Fruit fly (Drosophila melanogaster) whole organism, embryonic: Measurements from ENCODE around the gene Fst.

Experiments used
- ATbp ChIP-seq: fragments of 200-800 bp; sonication (Bioruptor generic); optimal IDR thresholded peaks from 2 replicates; lab custom pipeline; 2017; ENCODE audit warnings: missing biosample characterization, mild to moderate bottlenecking, missing genetic modification characterization, missing genetic modification reagents
- Atf-2 ChIP-seq: fragments of 200-800 bp; sonication (Bioruptor generic); optimal IDR thresholded peaks from 2 replicates; lab custom pipeline; 2016; ENCODE audit warnings: missing biosample characterization, missing genetic modification characterization
- BEAF-32 ChIP-seq: fragments of 200-800 bp; sonication (Bioruptor generic); optimal IDR thresholded peaks from 3 replicates; lab custom pipeline; 2017; ENCODE audit warnings: missing biosample characterization, missing genetic modification characterization, mild to moderate bottlenecking, moderate library complexity, missing genetic modification reagents
- Bteb2 ChIP-seq: fragments of 200-800 bp; sonication (Bioruptor generic); optimal IDR thresholded peaks from 2 replicates; lab custom pipeline; 2016; ENCODE audit warnings: missing biosample characterization, missing genetic modification characterization
- CG10431 ChIP-seq: fragments of 200-800 bp; sonication (Bioruptor generic); optimal IDR thresholded peaks from 3 replicates; lab custom pipeline; 2018; ENCODE audit warnings: missing biosample characterization, mild to moderate bottlenecking, missing genetic modification characterization
- CG11560 ChIP-seq: fragments of 200-800 bp; sonication (Bioruptor generic); IDR thresholded peaks from 3 replicates; pipeline ENCODE4 v1.3.6; 2022; ENCODE audit warnings: missing biosample characterization, missing genetic modification characterization
- CG11723 ChIP-seq: fragments of 200-800 bp; sonication (Bioruptor generic); optimal IDR thresholded peaks from 2 replicates; lab custom pipeline; 2017; ENCODE audit warnings: missing biosample characterization, mild to moderate bottlenecking, missing genetic modification characterization
- CG14667 ChIP-seq: fragments of 200-800 bp; sonication (Bioruptor generic); IDR thresholded peaks from 2 replicates; pipeline ENCODE4 v1.3.6; 2022; ENCODE audit warnings: missing biosample characterization, missing genetic modification characterization
- CG1603 ChIP-seq: fragments of 200-800 bp; sonication (Bioruptor generic); optimal IDR thresholded peaks from 2 replicates; lab custom pipeline; 2019; ENCODE audit warnings: missing biosample characterization, mild to moderate bottlenecking, missing genetic modification characterization, moderate library complexity
- CG16813 ChIP-seq: fragments of 200-800 bp; sonication (Bioruptor generic); IDR thresholded peaks from 3 replicates; pipeline ENCODE4 v1.3.6; 2022; ENCODE audit warnings: missing biosample characterization, missing genetic modification characterization; ENCODE audit not compliant: partially characterized antibody
- CG17186 ChIP-seq: fragments of 200-800 bp; sonication (Bioruptor generic); optimal IDR thresholded peaks from 3 replicates; lab custom pipeline; 2017; ENCODE audit warnings: missing biosample characterization, missing genetic modification reagents, missing genetic modification characterization
- CG17612 ChIP-seq: fragments of 200-800 bp; sonication (Bioruptor generic); IDR thresholded peaks from 2 replicates; pipeline ENCODE4 v1.3.6; 2022; ENCODE audit warnings: missing biosample characterization, missing genetic modification characterization
- CG2116 ChIP-seq: fragments of 200-800 bp; sonication (Bioruptor generic); optimal IDR thresholded peaks from 3 replicates; lab custom pipeline; 2018; ENCODE audit warnings: missing biosample characterization, mild to moderate bottlenecking, missing genetic modification characterization
- CG34376 ChIP-seq: fragments of 200-800 bp; sonication (Bioruptor generic); optimal IDR thresholded peaks from 2 replicates; lab custom pipeline; 2018; ENCODE audit warnings: missing biosample characterization, mild to moderate bottlenecking, missing genetic modification characterization
- CG43689 ChIP-seq: fragments of 200-800 bp; sonication (Bioruptor generic); IDR thresholded peaks from 2 replicates; pipeline ENCODE4 v1.3.6; 2022; ENCODE audit warnings: missing biosample characterization, missing genetic modification characterization
- CG4404 ChIP-seq: fragments of 200-800 bp; sonication (Bioruptor generic); IDR thresholded peaks from 2 replicates; pipeline ENCODE4 v1.3.6; 2022; ENCODE audit warnings: missing biosample characterization, missing genetic modification characterization
- CG5953 ChIP-seq: fragments of 200-800 bp; sonication (Bioruptor generic); IDR thresholded peaks from 2 replicates; pipeline ENCODE4 v1.3.6; 2022; ENCODE audit warnings: missing biosample characterization, missing genetic modification characterization
- CG7357 ChIP-seq: fragments of 200-800 bp; sonication (Bioruptor generic); IDR thresholded peaks from 3 replicates; pipeline ENCODE4 v1.3.6; 2022; ENCODE audit warnings: missing biosample characterization, missing genetic modification characterization
- CG7372 ChIP-seq: fragments of 200-800 bp; sonication (Bioruptor generic); IDR thresholded peaks from 2 replicates; pipeline ENCODE4 v1.3.6; 2022; ENCODE audit warnings: missing biosample characterization, missing genetic modification characterization
- CG7987 ChIP-seq: fragments of 200-800 bp; sonication (Bioruptor generic); optimal IDR thresholded peaks from 2 replicates; lab custom pipeline; 2018; ENCODE audit warnings: missing biosample characterization, mild to moderate bottlenecking, missing genetic modification characterization, moderate library complexity
- CG8290 ChIP-seq, 3 experiments: fragments of 200-800 bp; sonication (Bioruptor generic); optimal IDR thresholded peaks; 2 replicates each; lab custom pipeline; 2016 to 2019; ENCODE audit warnings: missing biosample characterization in 3 of 3, missing genetic modification characterization in 3 of 3, mild to moderate bottlenecking in 2 of 3, moderate library complexity in 1 of 3
- CG8944 ChIP-seq: fragments of 200-800 bp; sonication (Bioruptor generic); optimal IDR thresholded peaks from 3 replicates; lab custom pipeline; 2016; ENCODE audit warnings: missing biosample characterization, missing genetic modification characterization
- CG9817 ChIP-seq: fragments of 200-800 bp; sonication (Bioruptor generic); optimal IDR thresholded peaks from 2 replicates; lab custom pipeline; 2018; ENCODE audit warnings: missing biosample characterization, mild to moderate bottlenecking, missing genetic modification characterization, moderate library complexity
- CG9932 ChIP-seq: fragments of 200-800 bp; sonication (Bioruptor generic); IDR thresholded peaks from 2 replicates; pipeline ENCODE4 v1.3.6; 2022; ENCODE audit warnings: missing biosample characterization, missing genetic modification characterization
- Drgx ChIP-seq: fragments of 200-800 bp; sonication (Bioruptor generic); IDR thresholded peaks from 2 replicates; pipeline ENCODE4 v1.3.6; 2022; ENCODE audit warnings: missing biosample characterization, missing genetic modification characterization
- Hey ChIP-seq: fragments of 200-800 bp; sonication (Bioruptor generic); optimal IDR thresholded peaks from 3 replicates; lab custom pipeline; 2018; ENCODE audit warnings: missing biosample characterization, mild to moderate bottlenecking, missing genetic modification characterization
- Hsf ChIP-seq: fragments of 200-800 bp; sonication (Bioruptor generic); optimal IDR thresholded peaks from 3 replicates; lab custom pipeline; 2016; ENCODE audit warnings: missing biosample characterization, missing genetic modification characterization
- MESR4 ChIP-seq: fragments of 200-800 bp; sonication (Bioruptor generic); optimal IDR thresholded peaks from 2 replicates; lab custom pipeline; 2018; ENCODE audit warnings: missing biosample characterization, mild to moderate bottlenecking, missing genetic modification characterization, moderate library complexity
- NC2α ChIP-seq: fragments of 200-800 bp; sonication (Bioruptor generic); optimal IDR thresholded peaks from 2 replicates; lab custom pipeline; 2016; ENCODE audit warnings: missing biosample characterization, missing genetic modification characterization
- Neu2 ChIP-seq: fragments of 200-800 bp; sonication (Bioruptor generic); optimal IDR thresholded peaks from 3 replicates; lab custom pipeline; 2016; ENCODE audit warnings: missing biosample characterization, missing genetic modification characterization, borderline replicate concordance
- Oli ChIP-seq: fragments of 200-800 bp; sonication (Bioruptor generic); optimal IDR thresholded peaks from 2 replicates; lab custom pipeline; 2018; ENCODE audit warnings: missing biosample characterization, mild to moderate bottlenecking, missing genetic modification characterization, moderate library complexity
- ato ChIP-seq: fragments of 200-800 bp; sonication (Bioruptor generic); IDR thresholded peaks from 2 replicates; pipeline ENCODE4 v1.3.6; 2022; ENCODE audit warnings: missing biosample characterization, missing genetic modification characterization; ENCODE audit not compliant: partially characterized antibody
- crc ChIP-seq: fragments of 200-800 bp; sonication (Bioruptor generic); optimal IDR thresholded peaks from 2 replicates; lab custom pipeline; 2016; ENCODE audit warnings: missing biosample characterization, missing genetic modification characterization
- dati ChIP-seq: fragments of 200-800 bp; sonication (Bioruptor generic); IDR thresholded peaks from 2 replicates; pipeline ENCODE4 v1.3.6; 2022; ENCODE audit warnings: missing biosample characterization, missing genetic modification characterization
- dm ChIP-seq: fragments of 200-800 bp; sonication (Bioruptor generic); optimal IDR thresholded peaks from 3 replicates; lab custom pipeline; 2016; ENCODE audit warnings: missing biosample characterization, missing genetic modification characterization
- dmrt11E ChIP-seq: fragments of 200-800 bp; sonication (Bioruptor generic); optimal IDR thresholded peaks from 3 replicates; lab custom pipeline; 2018; ENCODE audit warnings: missing biosample characterization, mild to moderate bottlenecking, missing genetic modification characterization, moderate library complexity
- fd102C ChIP-seq: fragments of 200-800 bp; sonication (Bioruptor generic); optimal IDR thresholded peaks from 2 replicates; lab custom pipeline; 2018; ENCODE audit warnings: missing biosample characterization, mild to moderate bottlenecking, missing genetic modification characterization, moderate library complexity
- ftz-f1 ChIP-seq: fragments of 200-800 bp; sonication (Bioruptor generic); optimal IDR thresholded peaks from 2 replicates; lab custom pipeline; 2016; ENCODE audit warnings: missing biosample characterization, missing genetic modification characterization
- hth ChIP-seq: fragments of >200 bp; optimal IDR thresholded peaks from 2 replicates; lab custom pipeline; 2017; ENCODE audit warnings: inconsistent platforms
- inv ChIP-seq: fragments of 200-800 bp; sonication (Bioruptor generic); IDR thresholded peaks from 2 replicates; pipeline ENCODE4 v1.3.6; 2022; ENCODE audit warnings: missing biosample characterization, missing genetic modification characterization; ENCODE audit not compliant: partially characterized antibody
- kay ChIP-seq: fragments of 200-800 bp; sonication (Bioruptor generic); optimal IDR thresholded peaks from 2 replicates; lab custom pipeline; 2016; ENCODE audit warnings: missing biosample characterization, missing genetic modification characterization
- nerfin-1 ChIP-seq: fragments of 200-800 bp; sonication (Bioruptor generic); optimal IDR thresholded peaks from 3 replicates; lab custom pipeline; 2019; ENCODE audit warnings: missing biosample characterization, mild to moderate bottlenecking, missing genetic modification characterization, moderate library complexity
- nerfin-2 ChIP-seq: fragments of 200-800 bp; sonication (Bioruptor generic); IDR thresholded peaks from 2 replicates; pipeline ENCODE4 v1.3.6; 2022; ENCODE audit warnings: missing biosample characterization, missing genetic modification characterization; ENCODE audit not compliant: partially characterized antibody
- oc ChIP-seq: fragments of 200-800 bp; sonication (Bioruptor generic); optimal IDR thresholded peaks from 2 replicates; lab custom pipeline; 2018; ENCODE audit warnings: missing biosample characterization, mild to moderate bottlenecking, missing genetic modification characterization, moderate library complexity
- p53 ChIP-seq: fragments of 200-800 bp; sonication (Bioruptor generic); optimal IDR thresholded peaks from 2 replicates; lab custom pipeline; 2016; ENCODE audit warnings: missing biosample characterization, missing genetic modification characterization
- scrt ChIP-seq: fragments of 200-800 bp; sonication (Bioruptor generic); optimal IDR thresholded peaks from 2 replicates; lab custom pipeline; 2018; ENCODE audit warnings: missing biosample characterization, mild to moderate bottlenecking, missing genetic modification characterization, moderate library complexity
- sens ChIP-seq: fragments of 200-800 bp; sonication (Bioruptor generic); peaks from one replicate; lab custom pipeline; 2016; ENCODE audit warnings: missing biosample characterization, missing genetic modification characterization
- seq ChIP-seq: fragments of 200-800 bp; sonication (Bioruptor generic); IDR thresholded peaks from 2 replicates; pipeline ENCODE4 v1.3.6; 2022; ENCODE audit warnings: missing biosample characterization, missing genetic modification characterization
- sna ChIP-seq: fragments of 200-800 bp; sonication (Bioruptor generic); IDR thresholded peaks from 2 replicates; pipeline ENCODE4 v1.3.6; 2022; ENCODE audit warnings: missing biosample characterization, missing genetic modification characterization; ENCODE audit not compliant: partially characterized antibody
- sr ChIP-seq: fragments of 200-800 bp; sonication (Bioruptor generic); IDR thresholded peaks from 3 replicates; pipeline ENCODE4 v1.3.6; 2022; ENCODE audit warnings: missing biosample characterization, missing genetic modification characterization
- tin ChIP-seq: fragments of 200-800 bp; sonication (Bioruptor generic); optimal IDR thresholded peaks from 3 replicates; lab custom pipeline; 2016; ENCODE audit warnings: missing biosample characterization, missing genetic modification characterization
- zen ChIP-seq: fragments of 200-800 bp; sonication (Bioruptor generic); optimal IDR thresholded peaks from 3 replicates; lab custom pipeline; 2018; ENCODE audit warnings: missing biosample characterization, mild to moderate bottlenecking, missing genetic modification characterization, moderate library complexity

The Fst gene

dm6 chr3R:9631564-9631963 lies 14.4 kb downstream of the Fst start, which contains the start of gene SpdS (continued):
- TF ChIP-seq dmrt11E (tag; lab: Kevin White, UChicago) = no peak
- no peak for TF ChIP-seq sna
- no peak for TF ChIP-seq fd102C
- no peak for TF ChIP-seq CG5953
- TF ChIP-seq seq (GFP tag; lab: Robert Waterston, UW) = no peak
- no peak for TF ChIP-seq Atf-2 (GFP tag; lab: Kevin White, UChicago)
- TF ChIP-seq inv (GFP tag; lab: Robert Waterston, UW) = no peak
- no peak for TF ChIP-seq CG43689 (GFP tag; lab: Robert Waterston, UW)
- peak; percentile 28 for TF ChIP-seq CG34376 (GFP tag; lab: Kevin White, UChicago)
- peak; percentile 29 for TF ChIP-seq nerfin-1
- no peak for TF ChIP-seq crc
- TF ChIP-seq CG8290 (GFP tag; optimal IDR thresholded peaks at IDR 0.05; lab: Kevin White, UChicago) = no peak
- no peak for TF ChIP-seq CG8290 (tag; optimal IDR thresholded peaks at IDR 0.05; lab: Kevin White, UChicago)
- no peak for TF ChIP-seq CG7372 (GFP tag; lab: Robert Waterston, UW)
- TF ChIP-seq CG17612 (GFP tag; lab: Robert Waterston, UW) = no peak
- peak; percentile 84 for TF ChIP-seq scrt
- TF ChIP-seq CG1603 (tag; lab: Kevin White, UChicago) = no peak
- TF ChIP-seq hth = no peak
- TF ChIP-seq CG16813 = no peak
- no peak for TF ChIP-seq CG11560
- TF ChIP-seq Neu2 (GFP tag; lab: Kevin White, UChicago) = no peak
- TF ChIP-seq Oli (tag; lab: Kevin White, UChicago) = no peak
- TF ChIP-seq nerfin-2 (GFP tag; lab: Robert Waterston, UW) = no peak
- no peak for TF ChIP-seq CG7987 (GFP tag; lab: Kevin White, UChicago)
- peak; percentile 78 for TF ChIP-seq dm (GFP tag; lab: Kevin White, UChicago)
- TF ChIP-seq ATbp (GFP tag; lab: Kevin White, UChicago) = no peak
- TF ChIP-seq CG9817 (tag; lab: Kevin White, UChicago) = no peak
- no peak for TF ChIP-seq CG7357 (GFP tag; lab: Robert Waterston, UW)
- TF ChIP-seq Bteb2 (GFP tag; lab: Kevin White, UChicago) = no peak
- no peak for TF ChIP-seq NC2α (GFP tag; lab: Kevin White, UChicago)
- TF ChIP-seq sr (GFP tag; lab: Robert Waterston, UW) = no peak
- TF ChIP-seq Hsf (GFP tag; lab: Kevin White, UChicago) = no peak
- TF ChIP-seq dati (GFP tag; lab: Robert Waterston, UW) = no peak
- no peak for TF ChIP-seq CG11723
- TF ChIP-seq BEAF-32 (GFP tag; lab: Kevin White, UChicago) = no peak
- TF ChIP-seq sens (GFP tag; lab: Kevin White, UChicago) = peak; percentile 62
- TF ChIP-seq Drgx (GFP tag; lab: Robert Waterston, UW) = no peak
- peak; percentile 26 for TF ChIP-seq MESR4 (GFP tag; lab: Kevin White, UChicago)
- no peak for TF ChIP-seq CG10431 (GFP tag; lab: Kevin White, UChicago)
- no peak for TF ChIP-seq CG2116 (GFP tag; lab: Kevin White, UChicago)
- no peak for TF ChIP-seq ftz-f1 (GFP tag; lab: Kevin White, UChicago)
- no peak for TF ChIP-seq CG9932 (GFP tag; lab: Robert Waterston, UW)
- TF ChIP-seq Hey (tag; lab: Kevin White, UChicago) = no peak
- no peak for TF ChIP-seq CG4404
- TF ChIP-seq p53 (GFP tag; lab: Kevin White, UChicago) = no peak
- no peak for TF ChIP-seq oc (tag; lab: Kevin White, UChicago)
- no peak for TF ChIP-seq CG14667 (GFP tag; lab: Robert Waterston, UW)
- no peak for TF ChIP-seq CG17186 (GFP tag; lab: Kevin White, UChicago)
- TF ChIP-seq tin (GFP tag; lab: Kevin White, UChicago) = no peak
- no peak for TF ChIP-seq zen (tag; lab: Kevin White, UChicago)
- no peak for TF ChIP-seq ato (GFP tag; lab: Robert Waterston, UW)
- TF ChIP-seq kay (GFP tag; lab: Kevin White, UChicago) = no peak
- TF ChIP-seq CG8944 (GFP tag; lab: Kevin White, UChicago) = no peak
